Worm (Caenorhabditis elegans) whole organism, L4/young adult: ENCODE results near the gene sam-4.
"Not testable (repeated sequence)": the region's sequence is repeated elsewhere in the genome, so short reads cannot be mapped to it uniquely, and the experiment has no call there.

Source experiments
- W03F9.2 ChIP-seq: fragments of 150-350 bp; optimal IDR thresholded peaks from 2 replicates; lab custom pipeline; 2014; ENCODE audit warnings: missing biosample characterization, missing genetic modification characterization
- dao-5 ChIP-seq: sonication (generic microtip); optimal IDR thresholded peaks from 2 replicates; lab custom pipeline; 2016; ENCODE audit warnings: missing genotype, missing genetic modification characterization, moderate library complexity, missing compliant biosample characterization
- him-1 ChIP-seq: sonication (generic microtip); optimal IDR thresholded peaks from 2 replicates; lab custom pipeline; 2016; ENCODE audit warnings: missing genotype, missing genetic modification reagents, missing genetic modification characterization, missing compliant biosample characterization

Gene sam-4

DNA sequence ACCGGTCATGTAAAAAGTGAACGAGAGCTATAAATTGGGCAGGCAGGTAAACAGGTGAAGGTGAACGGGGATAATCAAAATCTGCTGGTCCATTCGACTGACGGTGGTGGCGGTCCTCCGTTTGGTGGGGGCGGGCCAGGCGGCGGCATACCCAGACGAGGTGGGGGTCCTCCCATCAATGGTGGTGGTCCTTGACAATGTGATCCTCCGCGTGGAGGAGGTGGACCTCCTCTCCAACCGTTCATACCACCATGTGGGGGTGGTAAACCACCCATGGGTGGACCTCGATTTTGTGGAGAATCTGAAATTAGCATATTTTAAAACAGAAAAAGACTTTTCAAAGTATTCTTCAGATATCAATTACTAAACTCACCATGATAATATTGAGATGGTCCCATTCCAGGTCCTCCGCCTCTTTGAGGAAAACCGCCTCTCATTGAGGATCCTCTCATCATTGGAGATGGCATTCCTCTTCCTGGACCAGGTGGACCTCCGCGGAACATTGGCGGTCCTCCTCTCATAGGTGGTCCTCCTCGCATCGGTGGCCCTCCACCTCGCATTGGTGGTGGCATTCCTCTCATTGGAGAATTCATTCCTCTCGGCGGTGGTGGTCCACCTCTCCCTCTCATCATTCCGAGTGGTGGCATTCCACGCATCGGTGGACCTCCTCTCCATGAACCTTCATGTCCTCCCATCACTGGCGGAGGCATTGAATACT is 8.6 kb downstream of the sam-4 start:
- no peak for TF ChIP-seq dao-5 (tag; lab: Kevin White, UChicago)
- no peak for TF ChIP-seq him-1 (tag; lab: Kevin White, UChicago)
- TF ChIP-seq W03F9.2 (tag; lab: Kevin White, UChicago) = no peak

DNA sequence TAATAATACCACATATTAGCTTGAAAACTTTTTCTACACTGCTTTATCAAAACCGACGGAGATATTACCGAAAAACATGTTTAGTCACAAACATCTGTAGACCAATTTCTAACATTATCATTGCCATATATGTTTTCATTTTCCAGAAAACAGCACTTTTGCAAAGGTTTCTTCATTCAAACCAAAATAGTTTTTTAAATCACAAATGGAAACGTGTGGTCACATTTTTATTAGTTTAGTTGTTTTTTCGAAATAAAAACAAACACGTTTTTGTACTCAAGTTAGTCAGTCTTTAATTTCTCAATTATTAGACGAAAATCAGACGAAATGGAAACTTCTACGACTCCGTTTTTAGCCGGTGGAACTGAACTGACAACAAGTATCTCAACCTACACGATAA is 11.0 kb downstream of the sam-4 start, which contains the start of gene F59E12.3:
Gene F59E12.3 (plus strand): TSS at position 301 of the 400 bp plus-strand sequence.
- TF ChIP-seq him-1 (tag; lab: Kevin White, UChicago) (no peak), dao-5 (tag; lab: Kevin White, UChicago) (no peak), W03F9.2 (tag; lab: Kevin White, UChicago) (no peak)

DNA sequence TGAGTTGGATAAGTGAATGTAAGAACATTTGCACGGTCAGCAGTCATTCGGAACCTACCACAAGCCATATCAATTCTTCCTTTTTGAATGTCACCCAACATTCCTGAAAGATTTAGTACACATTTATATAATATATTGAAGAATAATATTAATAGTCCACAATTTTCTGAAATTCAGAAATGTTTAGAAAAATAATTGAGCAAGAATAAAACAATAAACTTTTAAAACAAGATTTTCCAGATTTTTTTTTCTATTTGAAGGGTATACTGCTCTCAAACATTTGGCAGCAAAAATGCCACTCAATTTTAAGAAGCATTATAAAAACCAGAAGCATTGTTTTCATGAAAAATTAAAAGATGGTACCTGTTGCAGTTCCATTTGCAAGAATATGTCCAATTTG is 12.3 kb downstream of the sam-4 start, which contains the start of gene F59E12.8:
Gene F59E12.8 (minus strand): TSS at position 101 of the 400 bp plus-strand sequence.
- TF ChIP-seq him-1 (tag; lab: Kevin White, UChicago) = no peak
- TF ChIP-seq dao-5 (tag; lab: Kevin White, UChicago) = no peak
- TF ChIP-seq W03F9.2 (tag; lab: Kevin White, UChicago) = no peak

DNA sequence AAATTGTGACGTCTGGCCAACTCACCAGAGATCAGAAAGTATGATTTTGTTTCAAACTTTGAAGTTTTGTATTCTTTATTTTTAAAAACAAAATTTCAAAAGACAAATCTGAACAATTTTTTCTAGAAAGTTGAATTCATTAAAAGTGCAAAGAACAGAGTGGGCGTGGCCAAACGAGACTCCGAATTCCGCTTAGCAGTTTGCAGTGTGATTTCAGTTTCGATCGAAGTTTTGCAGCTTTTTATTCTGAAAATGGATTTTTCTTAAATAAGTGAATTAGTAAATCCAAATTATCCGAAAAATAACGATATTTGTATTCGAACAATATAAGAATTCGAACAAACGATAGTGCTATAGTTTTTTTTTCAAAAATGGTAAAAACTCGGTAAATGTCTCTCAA is 15.6 kb downstream of the sam-4 start:
- no peak for TF ChIP-seq him-1 (tag; lab: Kevin White, UChicago)
- TF ChIP-seq W03F9.2 (tag; lab: Kevin White, UChicago) = no peak
- no peak for TF ChIP-seq dao-5 (tag; lab: Kevin White, UChicago)

DNA sequence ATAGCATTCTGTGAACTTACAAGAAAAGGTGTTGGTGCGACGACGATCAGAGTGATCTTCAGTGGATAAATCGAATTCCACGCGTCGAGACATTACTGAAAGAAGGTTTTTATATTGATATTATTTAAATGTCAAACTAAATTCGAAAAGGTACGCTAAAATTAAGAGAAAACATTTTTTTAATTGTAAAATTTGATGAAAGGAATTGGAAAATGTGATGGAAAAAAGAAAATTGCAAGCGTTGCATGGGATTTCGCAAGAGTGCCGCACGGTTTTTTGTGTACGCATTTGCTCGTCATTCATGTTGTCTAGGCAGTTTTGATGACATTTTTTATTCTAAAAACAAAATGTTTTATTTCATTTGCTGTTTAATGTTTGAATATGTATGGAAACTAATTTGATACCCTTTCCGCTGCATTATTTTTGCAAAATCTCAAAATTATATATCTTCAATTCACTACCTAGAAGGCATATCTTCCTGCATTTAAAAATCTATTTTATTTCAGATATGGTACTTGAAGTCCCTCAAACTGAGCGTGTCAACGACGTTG is 18.2 kb downstream of the sam-4 start, which contains the start of the genes F59E12.6 and npl-4.1:
Gene F59E12.6 (minus strand): TSS at position 101 of the 551 bp plus-strand sequence.
Gene npl-4.1 (plus strand): TSS at position 501 of the 551 bp plus-strand sequence.
- not testable (repeated sequence) for TF ChIP-seq dao-5, him-1, W03F9.2 (tag; lab: Kevin White, UChicago)

DNA sequence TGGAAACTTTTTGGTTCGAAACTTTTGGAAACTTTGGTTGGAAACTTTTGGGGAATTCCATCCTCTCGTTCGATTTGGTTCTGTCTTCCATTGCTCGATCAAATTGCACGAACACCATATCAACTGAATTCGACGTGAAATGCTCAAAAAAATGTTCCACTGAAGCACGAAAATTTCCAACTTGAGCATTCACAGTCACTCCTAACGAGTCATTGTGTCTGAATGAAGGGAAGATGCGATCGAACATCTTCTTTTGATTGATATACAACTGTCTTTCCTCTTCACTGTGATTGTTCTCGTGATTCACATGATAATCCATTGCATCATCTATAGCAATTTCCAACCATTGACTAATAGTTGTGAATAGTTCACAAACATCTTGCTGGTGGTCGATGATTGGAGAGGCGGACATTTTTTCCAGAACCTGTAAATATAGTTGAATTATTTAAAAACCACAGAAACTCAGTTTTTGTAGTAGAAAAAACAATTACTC is 20.7 kb downstream of the sam-4 start, which contains the start of gene F59E12.15:
Gene F59E12.15 (minus strand): TSS at position 51 of the 493 bp plus-strand sequence.
- TF ChIP-seq W03F9.2 (tag; lab: Kevin White, UChicago) (no peak), him-1 (tag; lab: Kevin White, UChicago) (no peak), dao-5 (tag; lab: Kevin White, UChicago) (no peak)

DNA sequence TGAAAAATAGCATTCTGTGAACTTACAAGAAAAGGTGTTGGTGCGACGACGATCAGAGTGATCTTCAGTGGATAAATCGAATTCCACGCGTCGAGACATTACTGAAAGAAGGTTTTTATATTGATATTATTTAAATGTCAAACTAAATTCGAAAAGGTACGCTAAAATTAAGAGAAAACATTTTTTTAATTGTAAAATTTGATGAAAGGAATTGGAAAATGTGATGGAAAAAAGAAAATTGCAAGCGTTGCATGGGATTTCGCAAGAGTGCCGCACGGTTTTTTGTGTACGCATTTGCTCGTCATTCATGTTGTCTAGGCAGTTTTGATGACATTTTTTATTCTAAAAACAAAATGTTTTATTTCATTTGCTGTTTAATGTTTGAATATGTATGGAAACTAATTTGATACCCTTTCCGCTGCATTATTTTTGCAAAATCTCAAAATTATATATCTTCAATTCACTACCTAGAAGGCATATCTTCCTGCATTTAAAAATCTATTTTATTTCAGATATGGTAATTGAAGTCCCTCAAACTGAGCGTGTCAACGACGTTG is 26.6 kb downstream of the sam-4 start, which contains the start of the genes eif-3.L and npl-4.2:
Gene eif-3.L (minus strand): TSS at position 101 of the 557 bp plus-strand sequence.
Gene npl-4.2 (plus strand): TSS at position 507 of the 557 bp plus-strand sequence.
- not testable (repeated sequence) for TF ChIP-seq W03F9.2, him-1, dao-5 (tag; lab: Kevin White, UChicago)

DNA sequence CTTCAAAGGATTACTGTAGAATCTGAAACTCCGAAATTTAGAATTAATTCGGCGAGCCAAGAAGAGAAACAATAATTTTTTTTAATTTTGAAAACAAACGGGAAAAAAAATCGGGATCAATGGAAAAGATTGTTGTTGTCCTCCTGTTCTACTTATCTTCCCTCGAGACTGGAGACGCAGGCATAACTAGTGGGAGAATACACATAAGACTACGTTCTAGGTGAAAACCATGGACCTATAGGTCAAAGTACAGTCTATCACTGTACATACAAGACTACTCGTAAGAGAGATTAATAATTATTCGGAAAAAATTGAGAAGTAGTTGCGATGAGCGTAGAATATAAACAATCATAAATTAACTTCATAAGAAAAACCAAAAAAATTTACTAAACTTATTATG is 29.8 kb downstream of the sam-4 start, which contains the start of gene dhs-6:
Gene dhs-6 (minus strand): TSS at position 22 of the 400 bp plus-strand sequence.
- TF ChIP-seq him-1 (tag; lab: Kevin White, UChicago) = no peak
- TF ChIP-seq dao-5 (tag; lab: Kevin White, UChicago) = no peak
- TF ChIP-seq W03F9.2 (tag; lab: Kevin White, UChicago) = no peak

DNA sequence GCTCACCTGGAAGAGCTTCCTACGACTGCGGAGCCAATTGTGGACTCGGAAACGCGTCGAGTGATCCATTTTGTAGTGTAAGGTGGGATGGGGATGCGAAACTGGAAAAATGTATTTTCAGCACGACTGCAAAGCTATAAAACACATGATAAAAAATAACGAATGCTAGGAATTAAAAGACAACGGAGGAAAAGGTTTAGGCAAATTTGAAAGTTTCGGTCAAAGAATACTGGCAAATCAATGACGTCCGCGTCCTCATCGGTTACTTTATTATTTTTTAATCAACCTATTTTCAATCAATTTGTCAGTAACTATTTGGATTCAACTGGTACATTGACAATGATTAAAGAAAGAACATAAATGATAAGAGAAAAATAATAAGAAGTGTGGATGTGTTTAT is 41.3 kb downstream of the sam-4 start, which contains the start of gene C17G10.7:
Gene C17G10.7 (minus strand): TSS at position 101 of the 400 bp plus-strand sequence.
- TF ChIP-seq him-1 (tag; lab: Kevin White, UChicago) = no peak

DNA sequence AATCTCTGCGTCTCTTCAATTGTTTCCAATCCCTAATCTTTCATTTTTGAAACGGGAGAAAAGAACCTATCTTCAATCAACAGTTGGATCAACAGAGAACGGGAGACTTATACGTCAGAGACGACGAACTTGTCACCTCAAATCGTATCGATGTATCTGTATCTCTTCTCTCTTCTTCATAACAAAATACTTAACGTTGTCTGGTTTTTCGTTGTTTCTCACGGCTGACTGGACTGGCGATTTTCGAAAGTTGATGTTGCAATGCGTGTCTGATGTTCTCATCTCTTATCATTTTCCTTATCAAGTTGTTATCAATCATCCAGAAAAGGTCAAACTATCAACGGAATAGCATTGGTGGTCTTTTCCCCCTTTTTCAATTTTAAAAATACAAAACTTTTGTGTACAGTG is 43.5 kb downstream of the sam-4 start:
- no peak for TF ChIP-seq dao-5 (tag; lab: Kevin White, UChicago)
- TF ChIP-seq him-1 (tag; lab: Kevin White, UChicago) = no peak
- no peak for TF ChIP-seq W03F9.2 (tag; lab: Kevin White, UChicago)

DNA sequence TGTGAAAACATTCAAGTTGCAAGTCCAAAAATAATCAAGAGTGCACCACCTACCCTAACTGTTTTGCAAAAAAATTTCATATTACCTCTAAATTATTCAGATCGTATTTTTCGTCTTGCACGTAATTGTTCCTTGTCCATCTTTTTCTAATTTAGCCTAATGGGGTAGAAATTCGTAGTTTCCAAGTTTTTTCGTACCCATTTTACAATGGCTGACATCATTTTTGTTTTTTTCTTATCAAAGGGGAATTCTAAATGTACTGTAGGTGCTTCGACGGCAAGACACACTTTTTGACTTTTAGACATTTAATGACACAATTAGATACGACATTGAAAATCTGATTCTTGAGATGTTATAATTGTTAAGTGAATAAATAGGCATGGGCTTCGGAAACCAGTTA is 44.6 kb downstream of the sam-4 start:
- TF ChIP-seq dao-5 (tag; lab: Kevin White, UChicago) (no peak), W03F9.2 (tag; lab: Kevin White, UChicago) (no peak), him-1 (tag; lab: Kevin White, UChicago) (no peak)

DNA sequence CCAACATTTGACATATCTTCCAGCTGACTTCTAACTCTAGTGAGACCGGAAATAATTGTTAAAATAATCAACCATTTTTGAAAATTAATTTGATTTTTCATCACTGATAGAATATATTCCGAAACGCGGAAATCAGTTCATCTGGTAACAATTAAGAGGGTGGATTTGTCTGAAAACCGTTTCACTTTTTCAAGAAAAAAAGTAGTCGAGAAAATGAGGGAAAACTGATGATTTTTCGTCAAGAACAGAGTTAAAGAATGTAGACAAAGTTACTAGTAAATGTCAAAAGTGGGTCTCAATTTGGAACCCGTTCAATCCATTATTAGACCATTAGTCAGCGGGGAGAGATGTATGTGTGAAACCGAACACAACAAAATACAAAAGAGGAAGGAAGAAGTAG is 45.9 kb downstream of the sam-4 start, which contains the start of gene C17G10.6:
Gene C17G10.6 (minus strand): TSS at position 101 of the 400 bp plus-strand sequence.
- TF ChIP-seq W03F9.2 (tag; lab: Kevin White, UChicago) (no peak), dao-5 (tag; lab: Kevin White, UChicago) (no peak), him-1 (tag; lab: Kevin White, UChicago) (no peak)
